Worm (Caenorhabditis elegans): Measurements from ENCODE around the gene Y43F8C.15.

Gene Y43F8C.15

ce11 chrV:19670866-19671265 lies 39.5 kb downstream of the Y43F8C.15 start:
- TF ChIP-seq ama-1 (optimal IDR thresholded peaks at IDR 0.05) (no peak), ceh-28 (tag; optimal IDR thresholded peaks at IDR 0.05) (no peak), elt-2 (tag; optimal IDR thresholded peaks at IDR 0.05) (no peak), elt-3 (tag; optimal IDR thresholded peaks at IDR 0.05) (no peak), nhr-28 (tag; optimal IDR thresholded peaks at IDR 0.05) (no peak), fos-1 (tag; optimal IDR thresholded peaks at IDR 0.05) (no peak), tbx-2 (tag; optimal IDR thresholded peaks at IDR 0.05) (no peak), egl-27 (tag; optimal IDR thresholded peaks at IDR 0.05) (no peak), ceh-82 (tag; optimal IDR thresholded peaks at IDR 0.05) (no peak), jun-1 (tag; optimal IDR thresholded peaks at IDR 0.05) (no peak), snpc-4 (tag; optimal IDR thresholded peaks at IDR 0.05) (no peak)

- TF ChIP-seq mml-1 (tag; optimal IDR thresholded peaks at IDR 0.05), result no peak
- TF ChIP-seq lin-39 (tag; optimal IDR thresholded peaks at IDR 0.05), result no peak
- no peak for TF ChIP-seq nhr-77 (tag; optimal IDR thresholded peaks at IDR 0.05)
- TF ChIP-seq nhr-67 (tag; optimal IDR thresholded peaks at IDR 0.05), result no peak
- TF ChIP-seq eor-1 (tag; optimal IDR thresholded peaks at IDR 0.05), result no peak
- no peak for TF ChIP-seq aly-2 (tag; optimal IDR thresholded peaks at IDR 0.05)
- TF ChIP-seq mdl-1 (tag; optimal IDR thresholded peaks at IDR 0.05), result no peak
- TF ChIP-seq jun-1 (tag; optimal IDR thresholded peaks at IDR 0.05), result no peak
- TF ChIP-seq nhr-12 (tag; optimal IDR thresholded peaks at IDR 0.05), result no peak
- no peak for TF ChIP-seq fos-1 (tag; optimal IDR thresholded peaks at IDR 0.05)
- no peak for TF ChIP-seq hmg-11 (tag; optimal IDR thresholded peaks at IDR 0.05)
Measured at ce11 chrV:19669959-19670358, 40.5 kb downstream of the Y43F8C.15 start, which contains the start of gene Y43F8C.11. TSS of gene Y43F8C.11 (plus strand) at chrV:19670259.

- no peak for TF ChIP-seq egl-27 (tag; optimal IDR thresholded peaks at IDR 0.05)
- no peak for TF ChIP-seq aly-2 (tag; optimal IDR thresholded peaks at IDR 0.05)
Measured at ce11 chrV:19668213-19668612, 42.2 kb downstream of the Y43F8C.15 start.

DNA sequence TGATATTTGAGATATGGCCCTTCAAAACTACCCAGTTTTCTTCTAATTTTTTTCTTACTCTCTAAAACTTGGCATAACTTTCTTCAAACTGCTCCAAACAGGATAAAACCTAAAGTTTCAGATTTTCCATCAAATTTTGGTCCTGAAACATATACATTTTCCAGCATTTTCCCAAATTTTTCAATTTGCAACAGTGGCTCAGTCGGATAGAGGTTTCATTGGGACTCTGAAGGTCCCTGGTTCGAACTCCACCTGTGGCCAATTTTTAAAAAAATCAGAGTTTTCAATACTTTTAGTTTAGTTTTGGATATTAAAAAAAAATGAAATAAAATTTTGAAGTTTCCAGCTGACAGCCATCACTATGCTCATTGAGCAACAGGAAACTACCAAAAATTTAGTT lies 42.7 kb downstream of the Y43F8C.15 start:
- TF ChIP-seq aly-2 (tag; optimal IDR thresholded peaks at IDR 0.05) (no peak), pqm-1 (tag; optimal IDR thresholded peaks at IDR 0.05) (no peak), ztf-4 (tag; optimal IDR thresholded peaks at IDR 0.05) (no peak), nhr-76 (tag; optimal IDR thresholded peaks at IDR 0.05) (no peak), R02D3.7 (tag; optimal IDR thresholded peaks at IDR 0.05) (no peak), unc-39 (tag; optimal IDR thresholded peaks at IDR 0.05) (no peak), skn-1 (tag; optimal IDR thresholded peaks at IDR 0.05) (no peak), nhr-23 (tag; optimal IDR thresholded peaks at IDR 0.05) (no peak), elt-2 (tag; optimal IDR thresholded peaks at IDR 0.05) (no peak), nhr-77 (tag; optimal IDR thresholded peaks at IDR 0.05) (no peak), ceh-82 (tag; optimal IDR thresholded peaks at IDR 0.05) (no peak), egl-5 (tag; optimal IDR thresholded peaks at IDR 0.05) (no peak), nhr-67 (tag; optimal IDR thresholded peaks at IDR 0.05) (no peak), sea-2 (GFP tag; optimal IDR thresholded peaks at IDR 0.05) (no peak), jun-1 (tag; optimal IDR thresholded peaks at IDR 0.05) (no peak), nhr-12 (tag; optimal IDR thresholded peaks at IDR 0.05) (no peak), ama-1 (optimal IDR thresholded peaks at IDR 0.05) (no peak)

ce11 chrV:19666308-19666707 lies 44.1 kb downstream of the Y43F8C.15 start:
- no peak for TF ChIP-seq jun-1 (tag; optimal IDR thresholded peaks at IDR 0.05)
- no peak for TF ChIP-seq lin-39 (tag; optimal IDR thresholded peaks at IDR 0.05)
- TF ChIP-seq unc-39 (tag; optimal IDR thresholded peaks at IDR 0.05), result no peak
- peak; percentile 71 for TF ChIP-seq nhr-25 (tag; optimal IDR thresholded peaks at IDR 0.05)
- no peak for TF ChIP-seq nhr-67 (tag; optimal IDR thresholded peaks at IDR 0.05)
- no peak for TF ChIP-seq snpc-4 (tag; optimal IDR thresholded peaks at IDR 0.05)
- no peak for TF ChIP-seq nhr-23 (tag; optimal IDR thresholded peaks at IDR 0.05)
- no peak for TF ChIP-seq pha-4 (tag; optimal IDR thresholded peaks at IDR 0.05)

DNA sequence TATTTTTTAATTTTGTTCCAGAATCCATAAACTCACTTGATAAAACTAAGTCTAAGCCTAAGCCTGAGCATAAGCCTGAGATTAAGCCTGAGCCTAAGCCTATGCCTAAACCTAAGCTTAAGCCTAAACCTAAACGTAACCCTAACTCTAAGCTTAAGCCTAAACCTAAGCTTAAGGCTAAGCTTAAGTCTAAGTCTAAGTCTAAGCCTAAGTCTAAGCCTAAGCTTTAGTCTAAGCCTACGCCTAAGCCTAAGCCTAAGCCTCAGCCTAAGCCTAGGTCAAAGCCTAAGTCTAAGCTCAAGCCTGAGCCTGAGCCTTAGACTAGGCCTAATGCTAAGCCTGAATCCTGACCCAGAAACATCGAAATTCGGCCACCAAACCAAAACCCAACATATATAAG lies 45.8 kb downstream of the Y43F8C.15 start:
- TF ChIP-seq skn-1 (tag; optimal IDR thresholded peaks at IDR 0.05) (no peak), ztf-11 (tag; optimal IDR thresholded peaks at IDR 0.05) (no peak), elt-3 (tag; optimal IDR thresholded peaks at IDR 0.05) (no peak), sea-2 (GFP tag; optimal IDR thresholded peaks at IDR 0.05) (no peak), elt-1 (tag; optimal IDR thresholded peaks at IDR 0.05) (no peak), lin-39 (tag; optimal IDR thresholded peaks at IDR 0.05) (no peak), snpc-4 (tag; optimal IDR thresholded peaks at IDR 0.05) (no peak), unc-62 (GFP tag; optimal IDR thresholded peaks at IDR 0.05) (no peak), ceh-28 (tag; optimal IDR thresholded peaks at IDR 0.05) (no peak), nhr-76 (tag; optimal IDR thresholded peaks at IDR 0.05) (no peak), ztf-4 (tag; optimal IDR thresholded peaks at IDR 0.05) (no peak), mdl-1 (tag; optimal IDR thresholded peaks at IDR 0.05) (no peak), zag-1 (tag; optimal IDR thresholded peaks at IDR 0.05) (no peak), daf-12 (tag; optimal IDR thresholded peaks at IDR 0.05) (no peak), nhr-77 (tag; optimal IDR thresholded peaks at IDR 0.05) (no peak), nhr-43 (tag; optimal IDR thresholded peaks at IDR 0.05; ENCODE audit: poor library complexity, severe bottlenecking) (no peak), nfya-1 (tag; optimal IDR thresholded peaks at IDR 0.05; ENCODE audit: insufficient read depth) (no peak)

Measured in whole organism, L3 larva.